Worm (Caenorhabditis elegans) whole organism, young adult: ENCODE data around the gene srx-43.

Source experiments
- madf-3 ChIP-seq: fragments of 200-800 bp; sonication (Bioruptor generic); IDR thresholded peaks from 2 replicates; pipeline ENCODE4 v1.3.6; 2022; ENCODE audit warnings: missing genetic modification reagents, missing genetic modification characterization, missing compliant biosample characterization
- nhr-179 ChIP-seq: sonication (generic microtip); optimal IDR thresholded peaks from 2 replicates; lab custom pipeline; 2016; ENCODE audit warnings: mild to moderate bottlenecking, missing genetic modification characterization, missing compliant biosample characterization
- snpc-4 ChIP-seq, 5 experiments: fragments of 150-350 bp in 1 of 5; sonication (generic microtip) in 4 of 5; optimal IDR thresholded peaks; 2 replicates each; lab custom pipeline; 2014 to 2018; ENCODE audit warnings: missing genetic modification characterization in 5 of 5, missing biosample characterization in 3 of 5, antibody characterized with exemption in 2 of 5, mild to moderate bottlenecking in 2 of 5, missing compliant biosample characterization in 2 of 5, missing genotype in 2 of 5, moderate library complexity in 2 of 5, missing genetic modification reagents in 1 of 5
- tlf-1 ChIP-seq: fragments of 200-800 bp; sonication (Bioruptor generic); optimal IDR thresholded peaks from 2 replicates; lab custom pipeline; 2018; ENCODE audit warnings: mild to moderate bottlenecking, missing genetic modification characterization, missing compliant biosample characterization

DNA sequence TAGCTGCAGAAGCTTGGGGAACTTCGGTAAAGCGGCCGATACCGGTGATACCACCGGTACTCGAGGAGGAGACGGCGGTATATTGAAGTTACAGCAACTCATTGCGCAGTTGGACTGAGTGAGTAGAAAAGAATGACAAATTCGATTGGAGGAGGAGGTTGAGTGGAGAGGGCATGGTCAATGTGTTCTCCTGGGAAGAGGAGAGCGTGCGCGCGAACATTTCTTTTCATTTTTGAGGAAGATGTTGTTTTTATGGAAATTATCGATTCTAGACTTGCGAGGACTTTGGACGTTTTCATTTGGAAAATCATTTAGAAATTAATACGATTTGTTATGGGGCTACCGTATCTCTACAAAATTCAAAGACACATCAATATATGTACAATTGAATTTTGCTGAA is 11.5 kb downstream of the srx-43 start:
- no peak for TF ChIP-seq madf-3 (GFP tag; lab: Robert Waterston, UW)
- TF ChIP-seq snpc-4 (GFP tag; optimal IDR thresholded peaks at IDR 0.05; lab: Kevin White, UChicago) = no peak
- TF ChIP-seq snpc-4 (tag; optimal IDR thresholded peaks at IDR 0.05; lab: Kevin White, UChicago) = no peak
- TF ChIP-seq nhr-179 = no peak
- no peak for TF ChIP-seq tlf-1
